Fruit fly (Drosophila melanogaster) whole organism, embryonic: ENCODE data around the gene CG9702.
A peak's percentile ranks its signal among the peaks of the same experiment; 100 is the strongest.

Experiments
- Asciz ChIP-seq: fragments of 200-800 bp; sonication (Bioruptor generic); optimal IDR thresholded peaks from 2 replicates; lab custom pipeline; 2017; ENCODE audit warnings: missing biosample characterization, mild to moderate bottlenecking, missing genetic modification characterization, missing genetic modification reagents
- Awh ChIP-seq: fragments of 200-800 bp; sonication (Bioruptor generic); IDR thresholded peaks from 2 replicates; pipeline ENCODE4, ENCODE4 v1.3.6; 2022; ENCODE audit warnings: missing biosample characterization, missing genetic modification characterization
- CG11504 ChIP-seq: fragments of 200-800 bp; sonication (Bioruptor generic); optimal IDR thresholded peaks from 3 replicates; lab custom pipeline; 2019; ENCODE audit warnings: missing biosample characterization, mild to moderate bottlenecking, missing genetic modification characterization, moderate library complexity
- CG11696 ChIP-seq: fragments of 200-800 bp; sonication (Bioruptor generic); IDR thresholded peaks from 2 replicates; pipeline ENCODE4 v1.3.6; 2022; ENCODE audit warnings: missing biosample characterization, missing genetic modification characterization
- CG12769 ChIP-seq: fragments of 200-800 bp; sonication (Bioruptor generic); optimal IDR thresholded peaks from 2 replicates; lab custom pipeline; 2019; ENCODE audit warnings: missing biosample characterization, mild to moderate bottlenecking, missing genetic modification characterization, moderate library complexity
- CG13894 ChIP-seq: fragments of 200-800 bp; sonication (Bioruptor generic); optimal IDR thresholded peaks from 3 replicates; lab custom pipeline; 2018; ENCODE audit warnings: missing biosample characterization, mild to moderate bottlenecking, missing genetic modification characterization, moderate library complexity
- CG14667 ChIP-seq: fragments of 200-800 bp; sonication (Bioruptor generic); IDR thresholded peaks from 2 replicates; pipeline ENCODE4 v1.3.6; 2022; ENCODE audit warnings: missing biosample characterization, missing genetic modification characterization
- CG14860 ChIP-seq: fragments of 200-800 bp; sonication (Bioruptor generic); IDR thresholded peaks from 3 replicates; pipeline ENCODE4 v1.3.6; 2022; ENCODE audit warnings: missing biosample characterization, missing genetic modification characterization; ENCODE audit not compliant: partially characterized antibody
- CG17829 ChIP-seq: fragments of 200-800 bp; optimal IDR thresholded peaks from 2 replicates; lab custom pipeline; 2019; ENCODE audit warnings: missing biosample characterization, mild to moderate bottlenecking, missing genetic modification characterization, moderate library complexity
- CG2129 ChIP-seq: fragments of 200-800 bp; sonication (Bioruptor generic); IDR thresholded peaks from 2 replicates; pipeline ENCODE4 v1.3.6; 2022; ENCODE audit warnings: missing biosample characterization, missing genetic modification characterization; ENCODE audit not compliant: partially characterized antibody
- CG31441 ChIP-seq: fragments of 200-800 bp; sonication (Bioruptor generic); IDR thresholded peaks from 2 replicates; pipeline ENCODE4 v1.3.6; 2022; ENCODE audit warnings: missing biosample characterization, missing genetic modification characterization
- CG34422 ChIP-seq: fragments of 200-800 bp; sonication (Bioruptor generic); IDR thresholded peaks from 3 replicates; pipeline ENCODE4 v1.3.6; 2022; ENCODE audit warnings: missing biosample characterization, missing genetic modification characterization
- CG3847 ChIP-seq: fragments of 200-800 bp; sonication (Bioruptor generic); IDR thresholded peaks from 2 replicates; pipeline ENCODE4 v1.3.6; 2022; ENCODE audit warnings: missing biosample characterization, missing genetic modification characterization
- CG42726 ChIP-seq: fragments of 200-800 bp; sonication (Bioruptor generic); IDR thresholded peaks from 2 replicates; pipeline ENCODE4 v1.3.6; 2022; ENCODE audit warnings: missing biosample characterization, missing genetic modification characterization; ENCODE audit not compliant: partially characterized antibody
- CG4404 ChIP-seq: fragments of 200-800 bp; sonication (Bioruptor generic); IDR thresholded peaks from 2 replicates; pipeline ENCODE4 v1.3.6; 2022; ENCODE audit warnings: missing biosample characterization, missing genetic modification characterization
- CG4854 ChIP-seq: fragments of 200-800 bp; sonication (Bioruptor generic); optimal IDR thresholded peaks from 2 replicates; lab custom pipeline; 2016; ENCODE audit warnings: missing biosample characterization, missing genetic modification characterization, inconsistent platforms
- CG6175 ChIP-seq: fragments of 200-800 bp; sonication (Bioruptor generic); IDR thresholded peaks from 3 replicates; pipeline ENCODE4 v1.3.6; 2022; ENCODE audit warnings: missing biosample characterization, missing genetic modification characterization
- CG6854 ChIP-seq: fragments of 200-800 bp; sonication (Bioruptor generic); optimal IDR thresholded peaks from 3 replicates; lab custom pipeline; 2017; ENCODE audit warnings: missing biosample characterization, mild to moderate bottlenecking, missing genetic modification characterization
- CG8765 ChIP-seq: fragments of 200-800 bp; sonication (Bioruptor generic); IDR thresholded peaks from 2 replicates; pipeline ENCODE4 v1.3.6; 2022; ENCODE audit warnings: missing biosample characterization, missing genetic modification characterization
- CG9797 ChIP-seq: fragments of 200-800 bp; sonication (Bioruptor generic); optimal IDR thresholded peaks from 3 replicates; lab custom pipeline; 2018; ENCODE audit warnings: missing biosample characterization, mild to moderate bottlenecking, missing genetic modification characterization
- GATAe ChIP-seq: fragments of 200-800 bp; sonication (Bioruptor generic); conservative IDR thresholded peaks from 2 replicates; pipeline ENCODE4 v1.3.6; 2022; ENCODE audit warnings: missing biosample characterization, missing genetic modification characterization
- HLH3B ChIP-seq: fragments of 200-800 bp; sonication (Bioruptor generic); IDR thresholded peaks from 2 replicates; pipeline ENCODE4 v1.3.6; 2022; ENCODE audit warnings: missing biosample characterization, missing genetic modification characterization
- HLH4C ChIP-seq: fragments of 200-800 bp; sonication (Bioruptor generic); IDR thresholded peaks from 3 replicates; pipeline ENCODE4 v1.3.6; 2022; ENCODE audit warnings: missing biosample characterization, missing genetic modification characterization; ENCODE audit not compliant: partially characterized antibody
- Lim3 ChIP-seq: fragments of 200-800 bp; sonication (Bioruptor generic); IDR thresholded peaks from 2 replicates; pipeline ENCODE4 v1.3.6; 2022; ENCODE audit warnings: missing biosample characterization, missing genetic modification characterization
- Med ChIP-seq: fragments of 200-800 bp; sonication (Bioruptor generic); peaks from one replicate; lab custom pipeline; 2016; ENCODE audit warnings: missing biosample characterization, missing genetic modification characterization, mild to moderate bottlenecking, inconsistent platforms, moderate library complexity
- Neu2 ChIP-seq: fragments of 200-800 bp; sonication (Bioruptor generic); optimal IDR thresholded peaks from 3 replicates; lab custom pipeline; 2016; ENCODE audit warnings: missing biosample characterization, missing genetic modification characterization, borderline replicate concordance
- PHDP ChIP-seq: fragments of 200-800 bp; sonication (Bioruptor generic); optimal IDR thresholded peaks from 3 replicates; lab custom pipeline; 2018; ENCODE audit warnings: missing biosample characterization, mild to moderate bottlenecking, missing genetic modification characterization, moderate library complexity
- Pdp1 ChIP-seq, 2 experiments: fragments of 200-800 bp; sonication (Bioruptor generic); optimal IDR thresholded peaks; 3 replicates each; lab custom pipeline; 2016; ENCODE audit warnings: missing biosample characterization in 2 of 2, missing genetic modification characterization in 2 of 2, mild to moderate bottlenecking in 1 of 2, moderate library complexity in 1 of 2
- Rx ChIP-seq: fragments of 200-800 bp; sonication (Bioruptor generic); IDR thresholded peaks from 2 replicates; pipeline ENCODE4 v1.3.6; 2022; ENCODE audit warnings: missing biosample characterization, missing genetic modification characterization
- Trl ChIP-seq, 3 experiments: fragments of >200 bp in 2 of 3; fragments of 200-800 bp in 1 of 3; sonication (Bioruptor generic) in 1 of 3; optimal IDR thresholded peaks; 2 replicates in 1 of 3; 3 replicates in 2 of 3; lab custom pipeline; 2016 to 2017; ENCODE audit warnings: missing biosample characterization in 1 of 3, missing genetic modification characterization in 1 of 3
- Xbp1 ChIP-seq: fragments of 200-800 bp; sonication (Bioruptor generic); optimal IDR thresholded peaks from 3 replicates; lab custom pipeline; 2016; ENCODE audit warnings: missing biosample characterization, mild to moderate bottlenecking, missing genetic modification characterization
- ato ChIP-seq: fragments of 200-800 bp; sonication (Bioruptor generic); IDR thresholded peaks from 2 replicates; pipeline ENCODE4 v1.3.6; 2022; ENCODE audit warnings: missing biosample characterization, missing genetic modification characterization; ENCODE audit not compliant: partially characterized antibody
- br ChIP-seq: fragments of >200 bp; optimal IDR thresholded peaks from 2 replicates; lab custom pipeline; 2017
- chinmo ChIP-seq: fragments of 200-800 bp; sonication (Bioruptor generic); IDR thresholded peaks from 4 replicates; pipeline ENCODE4 v1.3.6; 2022; ENCODE audit warnings: missing biosample characterization, missing genetic modification characterization; ENCODE audit not compliant: partially characterized antibody
- dmrt99B ChIP-seq: fragments of 200-800 bp; sonication (Bioruptor generic); optimal IDR thresholded peaks from 2 replicates; lab custom pipeline; 2018; ENCODE audit warnings: missing biosample characterization, mild to moderate bottlenecking, missing genetic modification characterization, moderate library complexity
- fd102C ChIP-seq: fragments of 200-800 bp; sonication (Bioruptor generic); optimal IDR thresholded peaks from 2 replicates; lab custom pipeline; 2018; ENCODE audit warnings: missing biosample characterization, mild to moderate bottlenecking, missing genetic modification characterization, moderate library complexity
- grn ChIP-seq: fragments of 200-800 bp; sonication (Bioruptor generic); optimal IDR thresholded peaks from 3 replicates; lab custom pipeline; 2017; ENCODE audit warnings: missing biosample characterization, missing genetic modification characterization
- h ChIP-seq: fragments of >200 bp; optimal IDR thresholded peaks from 2 replicates; lab custom pipeline; 2017
- hbn ChIP-seq: fragments of 200-800 bp; sonication (Bioruptor generic); IDR thresholded peaks from 2 replicates; pipeline ENCODE4 v1.3.6; 2022; ENCODE audit warnings: missing biosample characterization, missing genetic modification characterization; ENCODE audit not compliant: partially characterized antibody
- oc ChIP-seq: fragments of 200-800 bp; sonication (Bioruptor generic); optimal IDR thresholded peaks from 2 replicates; lab custom pipeline; 2018; ENCODE audit warnings: missing biosample characterization, mild to moderate bottlenecking, missing genetic modification characterization, moderate library complexity
- prd ChIP-seq, 3 experiments: fragments of >200 bp in 2 of 3; fragments of 200-800 bp in 1 of 3; sonication (Bioruptor generic) in 1 of 3; optimal IDR thresholded peaks in 2 of 3; IDR thresholded peaks in 1 of 3; 2 replicates in 2 of 3; 3 replicates in 1 of 3; pipeline versions ENCODE4 v1.3.6 to Lab custom; 2017 to 2022; ENCODE audit warnings: missing biosample characterization in 1 of 3, missing genetic modification characterization in 1 of 3
- pros ChIP-seq: fragments of 200-800 bp; sonication (Bioruptor generic); optimal IDR thresholded peaks from 3 replicates; lab custom pipeline; 2019; ENCODE audit warnings: missing biosample characterization, mild to moderate bottlenecking, missing genetic modification characterization, moderate library complexity
- pum ChIP-seq: fragments of 200-800 bp; sonication (Bioruptor generic); optimal IDR thresholded peaks from 2 replicates; lab custom pipeline; 2016; ENCODE audit warnings: missing biosample characterization, missing genetic modification characterization
- sim ChIP-seq: fragments of 200-800 bp; sonication (Bioruptor generic); IDR thresholded peaks from 2 replicates; pipeline ENCODE4 v1.3.6; 2022; ENCODE audit warnings: missing biosample characterization, missing genetic modification characterization
- slou ChIP-seq: fragments of 200-800 bp; sonication (Bioruptor generic); optimal IDR thresholded peaks from 3 replicates; lab custom pipeline; 2016; ENCODE audit warnings: missing biosample characterization, missing genetic modification characterization
- sr ChIP-seq: fragments of 200-800 bp; sonication (Bioruptor generic); IDR thresholded peaks from 3 replicates; pipeline ENCODE4 v1.3.6; 2022; ENCODE audit warnings: missing biosample characterization, missing genetic modification characterization
- tin ChIP-seq: fragments of 200-800 bp; sonication (Bioruptor generic); optimal IDR thresholded peaks from 3 replicates; lab custom pipeline; 2016; ENCODE audit warnings: missing biosample characterization, missing genetic modification characterization
- wor ChIP-seq: fragments of 200-800 bp; sonication (Bioruptor generic); IDR thresholded peaks from 2 replicates; pipeline ENCODE4 v1.3.6; 2022; ENCODE audit warnings: missing biosample characterization, missing genetic modification characterization
- zen2 ChIP-seq: fragments of 200-800 bp; sonication (Bioruptor generic); IDR thresholded peaks from 3 replicates; pipeline ENCODE4 v1.3.6; 2022; ENCODE audit warnings: missing biosample characterization, missing genetic modification characterization; ENCODE audit not compliant: partially characterized antibody

CG9702 gene

dm6 chr3R:30587196-30587753 is 8.0 kb downstream of the CG9702 start, which contains the start of gene CG9717:
Gene CG9717, minus strand, starts transcription at chr3R:30587302.
- TF ChIP-seq Med (GFP tag; lab: Kevin White, UChicago) = peak; percentile 55
- TF ChIP-seq pum (GFP tag; lab: Kevin White, UChicago) = no peak
- no peak for TF ChIP-seq CG11504
- TF ChIP-seq br (lab: Kevin White, UChicago) = no peak
- TF ChIP-seq Awh (GFP tag; lab: Robert Waterston, UW) = no peak
- TF ChIP-seq h = no peak
- 0 out of 3 replicates have a peak, but pooled peaks have one; percentile 59 for TF ChIP-seq CG6175
- no peak for TF ChIP-seq tin (GFP tag; lab: Kevin White, UChicago)
- TF ChIP-seq CG11696 (GFP tag; lab: Robert Waterston, UW) = no peak
- no peak for TF ChIP-seq sim (GFP tag; lab: Robert Waterston, UW)
- no peak for TF ChIP-seq Rx (GFP tag; lab: Robert Waterston, UW)
- peak; percentile 10; the same call in 1 of the 3 replicates for TF ChIP-seq sr (GFP tag; lab: Robert Waterston, UW)
- no peak for TF ChIP-seq CG3847 (GFP tag; lab: Robert Waterston, UW)
- no peak for TF ChIP-seq CG6854
- no peak for TF ChIP-seq CG2129 (GFP tag; lab: Robert Waterston, UW)
- peak; percentile 13 for TF ChIP-seq grn
- TF ChIP-seq CG17829 = no peak
- no peak for TF ChIP-seq CG4854 (GFP tag; lab: Kevin White, UChicago)
- no peak for TF ChIP-seq fd102C
- no peak for TF ChIP-seq CG14667 (GFP tag; lab: Robert Waterston, UW)
- no peak for TF ChIP-seq CG31441 (GFP tag; lab: Robert Waterston, UW)
- TF ChIP-seq Lim3 (GFP tag; lab: Robert Waterston, UW) = no peak
- no peak for TF ChIP-seq HLH4C (GFP tag; lab: Robert Waterston, UW)
- TF ChIP-seq wor (GFP tag; lab: Robert Waterston, UW) = no peak
- peak; percentile 29 for TF ChIP-seq pros
- no peak for TF ChIP-seq CG9797 (GFP tag; lab: Kevin White, UChicago)
- TF ChIP-seq Neu2 (GFP tag; lab: Kevin White, UChicago) = no peak
- TF ChIP-seq dmrt99B (tag; lab: Kevin White, UChicago) = no peak
- peak; percentile 94 for TF ChIP-seq CG13894 (tag; lab: Kevin White, UChicago)
- 0 out of 4 replicates have a peak, but pooled peaks have one; percentile 17 for TF ChIP-seq chinmo
- TF ChIP-seq CG4404 = no peak
- TF ChIP-seq zen2 (GFP tag; lab: Robert Waterston, UW) = 0 out of 3 replicates have a peak, but pooled peaks have one; percentile 25
- no peak for TF ChIP-seq slou
- TF ChIP-seq HLH3B (GFP tag; lab: Robert Waterston, UW) = no peak
- TF ChIP-seq Pdp1 (GFP tag; optimal IDR thresholded peaks at IDR 0.05; lab: Kevin White, UChicago) = peak in 1 of 2 experiments; percentile 9
- no peak for TF ChIP-seq GATAe (GFP tag; lab: Robert Waterston, UW)
- TF ChIP-seq CG12769 (tag; lab: Kevin White, UChicago) = peak; percentile 75
- TF ChIP-seq hbn = no peak
- TF ChIP-seq Xbp1 (GFP tag; lab: Kevin White, UChicago) = no peak
- TF ChIP-seq prd (optimal IDR thresholded peaks at IDR 0.05; lab: Kevin White, UChicago) = no peak
- TF ChIP-seq prd (GFP tag; IDR thresholded peaks at IDR 0.05; lab: Robert Waterston, UW) = no peak
- TF ChIP-seq CG34422 (GFP tag; lab: Robert Waterston, UW) = no peak
- TF ChIP-seq PHDP = no peak
- no peak for TF ChIP-seq ato
- TF ChIP-seq Trl (optimal IDR thresholded peaks at IDR 0.05; lab: Kevin White, UChicago) = peak; percentile 15 to 32
- TF ChIP-seq Trl (GFP tag; optimal IDR thresholded peaks at IDR 0.05; lab: Kevin White, UChicago) = no peak
- TF ChIP-seq CG14860 (GFP tag; lab: Robert Waterston, UW) = no peak
- TF ChIP-seq CG42726 (GFP tag; lab: Robert Waterston, UW) = 0 out of 2 replicates have a peak, but pooled peaks have one; percentile 21
- TF ChIP-seq Asciz = no peak
- TF ChIP-seq CG8765 = no peak
- peak; percentile 3 for TF ChIP-seq oc (tag; lab: Kevin White, UChicago)
